Worm (Caenorhabditis elegans) whole organism, L4 larva: ENCODE measurements around the gene srh-52.

ENCODE experiments used
- T26A8.4 ChIP-seq: fragments of 200-800 bp; sonication (Bioruptor generic); IDR thresholded peaks from 2 replicates; pipeline ENCODE4 v1.3.6; 2022; ENCODE audit warnings: missing genetic modification characterization, missing compliant biosample characterization
- daf-12 ChIP-seq: fragments of 150-350 bp; optimal IDR thresholded peaks from 2 replicates; lab custom pipeline; 2014; ENCODE audit warnings: missing biosample characterization, missing genetic modification reagents, missing genetic modification characterization
- fos-1 ChIP-seq: fragments of 150-350 bp; optimal IDR thresholded peaks from 2 replicates; lab custom pipeline; 2014; ENCODE audit warnings: missing biosample characterization, missing genetic modification characterization
- hlh-11 ChIP-seq: fragments of 200-800 bp; sonication (Bioruptor generic); optimal IDR thresholded peaks from 2 replicates; lab custom pipeline; 2018; ENCODE audit warnings: mild to moderate bottlenecking, missing genetic modification characterization, missing compliant biosample characterization
- mxl-3 ChIP-seq: fragments of 200-800 bp; sonication (Bioruptor generic); optimal IDR thresholded peaks from 2 replicates; lab custom pipeline; 2018; ENCODE audit warnings: mild to moderate bottlenecking, missing genetic modification characterization, missing compliant biosample characterization
- nhr-25 ChIP-seq: sonication (generic microtip); optimal IDR thresholded peaks from 2 replicates; lab custom pipeline; 2017; ENCODE audit warnings: missing genetic modification characterization, mild to moderate bottlenecking, missing compliant biosample characterization, antibody characterized with exemption, moderate library complexity, borderline replicate concordance; ENCODE audit not compliant: insufficient read depth
- snpc-4 ChIP-seq: fragments of 150-350 bp; optimal IDR thresholded peaks from 2 replicates; lab custom pipeline; 2014; ENCODE audit warnings: missing biosample characterization, missing genetic modification characterization
- spr-3 ChIP-seq: fragments of 200-800 bp; sonication (Bioruptor generic); optimal IDR thresholded peaks from 2 replicates; lab custom pipeline; 2018; ENCODE audit warnings: mild to moderate bottlenecking, missing genetic modification characterization, missing compliant biosample characterization
- unc-62 ChIP-seq, 3 experiments: fragments of 150-350 bp in 1 of 3; sonication (generic microtip); optimal IDR thresholded peaks in 2 of 3; peaks in 1 of 3; 1 replicate in 1 of 3; 2 replicates in 2 of 3; lab custom pipeline; 2014 to 2017; ENCODE audit warnings: missing biosample characterization in 3 of 3, missing genetic modification characterization in 3 of 3, missing genetic modification reagents in 3 of 3, missing genotype in 1 of 3
- zag-1 ChIP-seq: fragments of 150-350 bp; optimal IDR thresholded peaks from 2 replicates; lab custom pipeline; 2014; ENCODE audit warnings: missing biosample characterization, missing genetic modification characterization

- no peak for TF ChIP-seq zag-1 (tag; lab: Kevin White, UChicago)
- no peak for TF ChIP-seq nhr-25 (tag; lab: Kevin White, UChicago)
- TF ChIP-seq daf-12: no peak
- no peak for TF ChIP-seq hlh-11 (tag; lab: Kevin White, UChicago)
- TF ChIP-seq spr-3 (GFP tag; lab: Kevin White, UChicago): no peak
- TF ChIP-seq fos-1 (tag; lab: Kevin White, UChicago): no peak
- no peak for TF ChIP-seq T26A8.4
- TF ChIP-seq mxl-3 (GFP tag; lab: Kevin White, UChicago): no peak
- no peak for TF ChIP-seq snpc-4 (tag; lab: Kevin White, UChicago)
- TF ChIP-seq unc-62 (GFP tag; optimal IDR thresholded peaks at IDR 0.05 in 1 of 2; lab: Kevin White, UChicago): no peak
- TF ChIP-seq unc-62 (tag; optimal IDR thresholded peaks at IDR 0.05; lab: Kevin White, UChicago): no peak
Measured at ce11 chrV:15330314-15330713, 45.8 kb downstream of the srh-52 start, which contains the start of gene srh-295.
